Worm (Caenorhabditis elegans) whole organism, young adult: ENCODE data around the gene R08F11.1.

Experiments used
- B0336.3 ChIP-seq: fragments of 200-800 bp; sonication (Bioruptor generic); IDR thresholded peaks from 2 replicates; pipeline ENCODE4 v1.3.6; 2022; ENCODE audit warnings: missing genetic modification characterization, missing compliant biosample characterization
- C17E4.6 ChIP-seq: fragments of 200-800 bp; sonication (Bioruptor generic); IDR thresholded peaks from 2 replicates; pipeline ENCODE4 v1.3.6; 2022; ENCODE audit warnings: missing genetic modification reagents, missing genetic modification characterization, missing compliant biosample characterization
- D2030.7 ChIP-seq: fragments of 200-800 bp; sonication (Bioruptor generic); IDR thresholded peaks from 2 replicates; pipeline ENCODE4 v1.3.6; 2022; ENCODE audit warnings: missing genetic modification reagents, missing genetic modification characterization, missing compliant biosample characterization
- F23B12.7 ChIP-seq: sonication (generic microtip); optimal IDR thresholded peaks from 2 replicates; lab custom pipeline; 2017; ENCODE audit warnings: missing genetic modification characterization, mild to moderate bottlenecking, missing compliant biosample characterization, antibody characterized with exemption, moderate library complexity; ENCODE audit not compliant: insufficient read depth
- F49E8.2 ChIP-seq: sonication (generic microtip); optimal IDR thresholded peaks from 3 replicates; lab custom pipeline; 2017; ENCODE audit warnings: missing genetic modification characterization, mild to moderate bottlenecking, missing compliant biosample characterization, antibody characterized with exemption, moderate library complexity; ENCODE audit not compliant: insufficient read depth
- K12H6.12 ChIP-seq: fragments of 200-800 bp; sonication (Bioruptor generic); optimal IDR thresholded peaks from 2 replicates; lab custom pipeline; 2018; ENCODE audit warnings: mild to moderate bottlenecking, missing genetic modification characterization, missing compliant biosample characterization
- Y56A3A.18 ChIP-seq: fragments of 200-800 bp; sonication (Bioruptor generic); IDR thresholded peaks from 2 replicates; pipeline ENCODE4 v1.3.6; 2022; ENCODE audit warnings: missing genetic modification reagents, missing genetic modification characterization, missing compliant biosample characterization
- ZK185.1 ChIP-seq: sonication (generic microtip); optimal IDR thresholded peaks from 2 replicates; lab custom pipeline; 2016; ENCODE audit warnings: mild to moderate bottlenecking, missing genetic modification characterization, missing compliant biosample characterization; ENCODE audit not compliant: poor library complexity, severe bottlenecking
- ama-1 ChIP-seq, 3 experiments: fragments of 150-350 bp in 1 of 3; sonication (generic microtip) in 2 of 3; optimal IDR thresholded peaks; 2 replicates each; lab custom pipeline; 2014 to 2018; ENCODE audit warnings: missing biosample characterization in 2 of 3, missing genetic modification characterization in 2 of 3, missing genetic modification reagents in 2 of 3
- athp-1 ChIP-seq: sonication (generic microtip); optimal IDR thresholded peaks from 2 replicates; lab custom pipeline; 2017; ENCODE audit warnings: mild to moderate bottlenecking, missing genetic modification characterization, missing compliant biosample characterization
- attf-3 ChIP-seq: fragments of 200-800 bp; sonication (Bioruptor generic); conservative IDR thresholded peaks from 2 replicates; pipeline ENCODE4 v1.3.6; 2022; ENCODE audit warnings: missing genetic modification reagents, missing genetic modification characterization, missing compliant biosample characterization
- attf-5 ChIP-seq: fragments of 200-800 bp; sonication (Bioruptor generic); optimal IDR thresholded peaks from 2 replicates; lab custom pipeline; 2018; ENCODE audit warnings: mild to moderate bottlenecking, missing genetic modification characterization, missing compliant biosample characterization
- cebp-1 ChIP-seq, 2 experiments: fragments of 200-800 bp in 1 of 2; sonication (Bioruptor generic) in 1 of 2; sonication (generic microtip) in 1 of 2; IDR thresholded peaks in 1 of 2; optimal IDR thresholded peaks in 1 of 2; 2 replicates each; pipeline versions ENCODE4 v1.3.6 to Lab custom; 2017 to 2022; ENCODE audit warnings: missing compliant biosample characterization in 2 of 2, missing genetic modification characterization in 2 of 2, mild to moderate bottlenecking in 1 of 2, missing genetic modification reagents in 1 of 2, moderate library complexity in 1 of 2
- ceh-40 ChIP-seq: fragments of 200-800 bp; sonication (Bioruptor generic); IDR thresholded peaks from 2 replicates; pipeline ENCODE4 v1.3.6; 2022; ENCODE audit warnings: missing genetic modification characterization, missing compliant biosample characterization
- ceh-79 ChIP-seq: sonication (generic microtip); optimal IDR thresholded peaks from 2 replicates; lab custom pipeline; 2017; ENCODE audit warnings: mild to moderate bottlenecking, missing genetic modification characterization, missing compliant biosample characterization
- dox-1 ChIP-seq: fragments of 200-800 bp; sonication (Bioruptor generic); IDR thresholded peaks from 2 replicates; pipeline ENCODE4 v1.3.6; 2022; ENCODE audit warnings: missing genetic modification reagents, missing genetic modification characterization, missing compliant biosample characterization
- dpl-1 ChIP-seq: fragments of 150-350 bp; optimal IDR thresholded peaks from 2 replicates; lab custom pipeline; 2014; ENCODE audit warnings: missing biosample characterization, missing genetic modification reagents, missing genetic modification characterization
- ekl-4 ChIP-seq: fragments of 200-800 bp; sonication (Bioruptor generic); IDR thresholded peaks from 2 replicates; pipeline ENCODE4 v1.3.6; 2022; ENCODE audit warnings: missing genetic modification reagents, missing genetic modification characterization, missing compliant biosample characterization
- hlh-12 ChIP-seq: sonication (generic microtip); optimal IDR thresholded peaks from 2 replicates; lab custom pipeline; 2016; ENCODE audit warnings: missing genetic modification characterization, missing compliant biosample characterization
- hlh-26 ChIP-seq: fragments of 200-800 bp; sonication (Bioruptor generic); conservative IDR thresholded peaks from 2 replicates; pipeline ENCODE4 v1.3.6; 2022; ENCODE audit warnings: missing genetic modification reagents, missing genetic modification characterization, missing compliant biosample characterization
- hmg-1.2 ChIP-seq: fragments of 200-800 bp; sonication (Bioruptor generic); IDR thresholded peaks from 2 replicates; pipeline ENCODE4 v1.3.6; 2022; ENCODE audit warnings: missing genetic modification reagents, missing genetic modification characterization, missing compliant biosample characterization
- hsf-1 ChIP-seq: fragments of 200-800 bp; sonication (Bioruptor generic); IDR thresholded peaks from 2 replicates; pipeline ENCODE4 v1.3.6; 2022; ENCODE audit warnings: missing genetic modification reagents, missing genetic modification characterization, missing compliant biosample characterization
- lin-26 ChIP-seq: fragments of 200-800 bp; sonication (Bioruptor generic); IDR thresholded peaks from 2 replicates; pipeline ENCODE4 v1.3.6; 2022; ENCODE audit warnings: missing genetic modification reagents, missing genetic modification characterization, missing compliant biosample characterization
- lin-35 ChIP-seq, 3 experiments: fragments of 150-350 bp in 2 of 3; sonication (generic microtip) in 1 of 3; optimal IDR thresholded peaks; 2 replicates each; lab custom pipeline; 2014 to 2018; ENCODE audit warnings: missing biosample characterization in 3 of 3, missing genetic modification characterization in 3 of 3, missing genetic modification reagents in 3 of 3
- lin-54 ChIP-seq: fragments of 200-800 bp; sonication (Bioruptor generic); optimal IDR thresholded peaks from 2 replicates; lab custom pipeline; 2018; ENCODE audit warnings: mild to moderate bottlenecking, missing genetic modification characterization, missing compliant biosample characterization
- madf-6 ChIP-seq: fragments of 200-800 bp; sonication (Bioruptor generic); IDR thresholded peaks from 2 replicates; pipeline ENCODE4 v1.3.6; 2022; ENCODE audit warnings: missing genetic modification reagents, missing genetic modification characterization, missing compliant biosample characterization
- madf-8 ChIP-seq: fragments of 200-800 bp; sonication (Bioruptor generic); conservative IDR thresholded peaks from 2 replicates; pipeline ENCODE4 v1.3.6; 2022; ENCODE audit warnings: missing genetic modification reagents, missing genetic modification characterization, missing compliant biosample characterization
- nfyb-1 ChIP-seq: fragments of 200-800 bp; sonication (Bioruptor generic); IDR thresholded peaks from 2 replicates; pipeline ENCODE4 v1.3.6; 2022; ENCODE audit warnings: missing genetic modification reagents, missing genetic modification characterization, missing compliant biosample characterization
- nhr-27 ChIP-seq: fragments of 200-800 bp; sonication (Bioruptor generic); optimal IDR thresholded peaks from 2 replicates; lab custom pipeline; 2018; ENCODE audit warnings: mild to moderate bottlenecking, missing genetic modification characterization, moderate library complexity, missing compliant biosample characterization
- pha-4 ChIP-seq: fragments of 150-350 bp; sonication (generic microtip); optimal IDR thresholded peaks from 2 replicates; lab custom pipeline; 2014; ENCODE audit warnings: missing biosample characterization, missing genetic modification reagents, missing genetic modification characterization
- rcor-1 ChIP-seq: fragments of 200-800 bp; sonication (Bioruptor generic); IDR thresholded peaks from 2 replicates; pipeline ENCODE4 v1.3.6; 2022; ENCODE audit warnings: missing genetic modification reagents, missing genetic modification characterization, missing compliant biosample characterization
- rpc-1 ChIP-seq, 2 experiments: fragments of 150-350 bp in 1 of 2; sonication (generic microtip) in 1 of 2; optimal IDR thresholded peaks; 2 replicates each; lab custom pipeline; 2014 to 2018; ENCODE audit warnings: missing biosample characterization in 1 of 2, missing genetic modification characterization in 1 of 2, missing genetic modification reagents in 1 of 2, missing genotype in 1 of 2
- snpc-1.3 ChIP-seq: sonication (generic microtip); optimal IDR thresholded peaks from 2 replicates; lab custom pipeline; 2017; ENCODE audit warnings: missing genetic modification characterization, mild to moderate bottlenecking, missing compliant biosample characterization, antibody characterized with exemption, moderate library complexity, missing genotype, missing genetic modification reagents; ENCODE audit not compliant: insufficient read depth
- snpc-4 ChIP-seq, 5 experiments: fragments of 150-350 bp in 1 of 5; sonication (generic microtip) in 4 of 5; optimal IDR thresholded peaks; 2 replicates each; lab custom pipeline; 2014 to 2018; ENCODE audit warnings: missing genetic modification characterization in 5 of 5, missing biosample characterization in 3 of 5, antibody characterized with exemption in 2 of 5, mild to moderate bottlenecking in 2 of 5, missing compliant biosample characterization in 2 of 5, missing genotype in 2 of 5, moderate library complexity in 2 of 5, missing genetic modification reagents in 1 of 5
- tlf-1 ChIP-seq: fragments of 200-800 bp; sonication (Bioruptor generic); optimal IDR thresholded peaks from 2 replicates; lab custom pipeline; 2018; ENCODE audit warnings: mild to moderate bottlenecking, missing genetic modification characterization, missing compliant biosample characterization
- zfh-2 ChIP-seq: fragments of 200-800 bp; sonication (Bioruptor generic); conservative IDR thresholded peaks from 2 replicates; pipeline ENCODE4 v1.3.6; 2022; ENCODE audit warnings: missing genetic modification reagents, missing genetic modification characterization, missing compliant biosample characterization

R08F11.1 gene

ce11 chrV:3759419-3759915 is 24.6 kb downstream of the R08F11.1 start, which contains the start of gene chk-1 (continued):
- TF ChIP-seq rcor-1 (GFP tag; lab: Robert Waterston, UW) = 0 out of 2 replicates have a peak, but pooled peaks have one; percentile 9
- no peak for TF ChIP-seq ceh-79 (tag; lab: Kevin White, UChicago)
- peak; percentile 49; the same call in 1 of the 2 replicates for TF ChIP-seq madf-6
- peak; percentile 84 for TF ChIP-seq dpl-1 (GFP tag; lab: Kevin White, UChicago)
- no peak for TF ChIP-seq ZK185.1
- TF ChIP-seq ama-1 (optimal IDR thresholded peaks at IDR 0.05; lab: Kevin White, UChicago) = no peak
- TF ChIP-seq ama-1 (GFP tag; optimal IDR thresholded peaks at IDR 0.05; lab: Kevin White, UChicago) = no peak
- TF ChIP-seq madf-8 (GFP tag; lab: Robert Waterston, UW) = peak; percentile 33; the same call in 1 of the 2 replicates
- peak; percentile 71 for TF ChIP-seq attf-5 (GFP tag; lab: Kevin White, UChicago)
- no peak for TF ChIP-seq nhr-27 (tag; lab: Kevin White, UChicago)
- TF ChIP-seq F23B12.7 (tag; lab: Kevin White, UChicago) = peak; percentile 77
- TF ChIP-seq hsf-1 (GFP tag; lab: Robert Waterston, UW) = no peak
- TF ChIP-seq pha-4 = peak; percentile 8
- no peak for TF ChIP-seq K12H6.12 (tag; lab: Kevin White, UChicago)
- TF ChIP-seq cebp-1 (GFP tag; IDR thresholded peaks at IDR 0.05; lab: Robert Waterston, UW) = no peak
- no peak for TF ChIP-seq cebp-1 (tag; optimal IDR thresholded peaks at IDR 0.05; lab: Kevin White, UChicago)
- TF ChIP-seq rpc-1 (optimal IDR thresholded peaks at IDR 0.05; lab: Kevin White, UChicago) = no peak
- no peak for TF ChIP-seq rpc-1 (tag; optimal IDR thresholded peaks at IDR 0.05; lab: Kevin White, UChicago)
- TF ChIP-seq zfh-2 (GFP tag; lab: Robert Waterston, UW) = 0 out of 2 replicates have a peak, but pooled peaks have one; percentile 8
- no peak for TF ChIP-seq hmg-1.2 (GFP tag; lab: Robert Waterston, UW)

- TF ChIP-seq attf-3 (GFP tag; lab: Robert Waterston, UW) (peak; percentile 38), ama-1 (optimal IDR thresholded peaks at IDR 0.05; lab: Kevin White, UChicago) (no peak), ama-1 (GFP tag; optimal IDR thresholded peaks at IDR 0.05; lab: Kevin White, UChicago) (peak in 1 of 2 experiments; percentile 48), cebp-1 (GFP tag; IDR thresholded peaks at IDR 0.05; lab: Robert Waterston, UW) (no peak), cebp-1 (tag; optimal IDR thresholded peaks at IDR 0.05; lab: Kevin White, UChicago) (peak; percentile 44), ceh-40 (GFP tag; lab: Robert Waterston, UW) (no peak), snpc-1.3 (tag; lab: Kevin White, UChicago) (peak; percentile 3), dox-1 (0 out of 2 replicates have a peak, but pooled peaks have one; percentile 14), rpc-1 (optimal IDR thresholded peaks at IDR 0.05; lab: Kevin White, UChicago) (no peak), rpc-1 (tag; optimal IDR thresholded peaks at IDR 0.05; lab: Kevin White, UChicago) (no peak), attf-5 (GFP tag; lab: Kevin White, UChicago) (no peak), C17E4.6 (no peak), rcor-1 (GFP tag; lab: Robert Waterston, UW) (no peak), B0336.3 (GFP tag; lab: Robert Waterston, UW) (peak; percentile 30; the same call in 1 of the 2 replicates), F49E8.2 (tag; lab: Kevin White, UChicago) (peak; percentile 61), madf-6 (peak; percentile 37; the same call in 1 of the 2 replicates), snpc-4 (GFP tag; optimal IDR thresholded peaks at IDR 0.05; lab: Kevin White, UChicago) (no peak), snpc-4 (tag; optimal IDR thresholded peaks at IDR 0.05; lab: Kevin White, UChicago) (peak in 3 of 4 experiments; percentile 25 to 46 (median 41)), tlf-1 (GFP tag; lab: Kevin White, UChicago) (peak; percentile 4), Y56A3A.18 (GFP tag; lab: Robert Waterston, UW) (0 out of 2 replicates have a peak, but pooled peaks have one; percentile 54), lin-26 (GFP tag; lab: Robert Waterston, UW) (0 out of 2 replicates have a peak, but pooled peaks have one; percentile 24), ekl-4 (GFP tag; lab: Robert Waterston, UW) (0 out of 2 replicates have a peak, but pooled peaks have one; percentile 28), hmg-1.2 (GFP tag; lab: Robert Waterston, UW) (peak; percentile 97), D2030.7 (GFP tag; lab: Robert Waterston, UW) (no peak), nfyb-1 (GFP tag; lab: Robert Waterston, UW) (0 out of 2 replicates have a peak, but pooled peaks have one; percentile 36), athp-1 (tag; lab: Kevin White, UChicago) (no peak), hlh-26 (GFP tag; lab: Robert Waterston, UW) (no peak), lin-35 (GFP tag; optimal IDR thresholded peaks at IDR 0.05; lab: Kevin White, UChicago) (peak in 1 of 3 experiments; percentile 9), hlh-12 (no peak), lin-54 (GFP tag; lab: Kevin White, UChicago) (peak; percentile 6)
These were observed 27.1 kb downstream of the R08F11.1 start, which contains the start of gene gid-7 for ce11 chrV:3756887-3757286. Gene gid-7 (minus strand): TSS chrV:3757074.
